Fruit fly (Drosophila melanogaster) whole organism, embryonic: ENCODE data around the gene CG14142.

ENCODE experiments used
- ATbp ChIP-seq: fragments of 200-800 bp; sonication (Bioruptor generic); optimal IDR thresholded peaks from 2 replicates; lab custom pipeline; 2017; ENCODE audit warnings: missing biosample characterization, mild to moderate bottlenecking, missing genetic modification characterization, missing genetic modification reagents
- Abd-B ChIP-seq: fragments of 200-800 bp; sonication (Bioruptor generic); optimal IDR thresholded peaks from 2 replicates; lab custom pipeline; 2018; ENCODE audit warnings: missing biosample characterization, mild to moderate bottlenecking, missing genetic modification characterization, moderate library complexity
- Atf-2 ChIP-seq: fragments of 200-800 bp; sonication (Bioruptor generic); optimal IDR thresholded peaks from 2 replicates; lab custom pipeline; 2016; ENCODE audit warnings: missing biosample characterization, missing genetic modification characterization
- Atf3 ChIP-seq: fragments of 200-800 bp; sonication (Bioruptor generic); optimal IDR thresholded peaks from 3 replicates; lab custom pipeline; 2016; ENCODE audit warnings: missing biosample characterization, missing genetic modification characterization
- Bgb ChIP-seq: fragments of 200-800 bp; sonication (Bioruptor generic); IDR thresholded peaks from 2 replicates; pipeline ENCODE4 v1.3.6; 2022; ENCODE audit warnings: missing biosample characterization, missing genetic modification characterization; ENCODE audit not compliant: partially characterized antibody
- BtbVII ChIP-seq: fragments of 200-800 bp; sonication (Bioruptor generic); optimal IDR thresholded peaks from 3 replicates; lab custom pipeline; 2017; ENCODE audit warnings: missing biosample characterization, mild to moderate bottlenecking, missing genetic modification characterization
- CG1024 ChIP-seq: fragments of 200-800 bp; sonication (Bioruptor generic); IDR thresholded peaks from 2 replicates; pipeline ENCODE4 v1.3.6; 2022; ENCODE audit warnings: missing biosample characterization, missing genetic modification characterization
- CG10267 ChIP-seq: fragments of 200-800 bp; sonication (Bioruptor generic); optimal IDR thresholded peaks from 2 replicates; lab custom pipeline; 2018; ENCODE audit warnings: missing biosample characterization, mild to moderate bottlenecking, missing genetic modification characterization, moderate library complexity
- CG10543 ChIP-seq: fragments of 200-800 bp; sonication (Bioruptor generic); optimal IDR thresholded peaks from 3 replicates; lab custom pipeline; 2017; ENCODE audit warnings: missing biosample characterization, mild to moderate bottlenecking, missing genetic modification characterization, moderate library complexity
- CG11093 ChIP-seq: fragments of 200-800 bp; sonication (Bioruptor generic); IDR thresholded peaks from 3 replicates; pipeline ENCODE4 v1.3.6; 2022; ENCODE audit warnings: missing biosample characterization, missing genetic modification characterization
- CG12659 ChIP-seq: fragments of 200-800 bp; sonication (Bioruptor generic); optimal IDR thresholded peaks from 3 replicates; lab custom pipeline; 2017; ENCODE audit warnings: mild to moderate bottlenecking, missing biosample characterization, missing genetic modification reagents, missing genetic modification characterization
- CG14050 ChIP-seq: fragments of 200-800 bp; sonication (Bioruptor generic); IDR thresholded peaks from 3 replicates; pipeline ENCODE4 v1.3.6; 2022; ENCODE audit warnings: missing biosample characterization, missing genetic modification characterization
- CG15073 ChIP-seq: fragments of 200-800 bp; sonication (Bioruptor generic); optimal IDR thresholded peaks from 2 replicates; lab custom pipeline; 2016; ENCODE audit warnings: missing biosample characterization, missing genetic modification characterization
- CG15696 ChIP-seq: fragments of 200-800 bp; sonication (Bioruptor generic); optimal IDR thresholded peaks from 2 replicates; lab custom pipeline; 2019; ENCODE audit warnings: missing biosample characterization, mild to moderate bottlenecking, missing genetic modification characterization, moderate library complexity
- CG1647 ChIP-seq: fragments of 200-800 bp; sonication (Bioruptor generic); optimal IDR thresholded peaks from 3 replicates; lab custom pipeline; 2016; ENCODE audit warnings: missing biosample characterization, missing genetic modification characterization
- CG16815 ChIP-seq: fragments of 200-800 bp; sonication (Bioruptor generic); optimal IDR thresholded peaks from 3 replicates; lab custom pipeline; 2017; ENCODE audit warnings: missing biosample characterization, mild to moderate bottlenecking, missing genetic modification characterization
- CG18476 ChIP-seq: fragments of 200-800 bp; sonication (Bioruptor generic); optimal IDR thresholded peaks from 2 replicates; lab custom pipeline; 2016; ENCODE audit warnings: missing biosample characterization, mild to moderate bottlenecking, missing genetic modification characterization
- CG18619 ChIP-seq: fragments of 200-800 bp; sonication (Bioruptor generic); optimal IDR thresholded peaks from 3 replicates; lab custom pipeline; 2017; ENCODE audit warnings: missing biosample characterization, mild to moderate bottlenecking, missing genetic modification characterization
- CG30431 ChIP-seq: fragments of 200-800 bp; sonication (Bioruptor generic); optimal IDR thresholded peaks from 2 replicates; lab custom pipeline; 2017; ENCODE audit warnings: missing biosample characterization, missing genetic modification characterization
- CG32772 ChIP-seq: fragments of 200-800 bp; sonication (Bioruptor generic); IDR thresholded peaks from 2 replicates; pipeline ENCODE4 v1.3.6; 2022; ENCODE audit warnings: missing biosample characterization, missing genetic modification characterization
- CG34224 ChIP-seq: fragments of 200-800 bp; sonication (Bioruptor generic); IDR thresholded peaks from 3 replicates; pipeline ENCODE4 v1.3.6; 2022; ENCODE audit warnings: missing biosample characterization, missing genetic modification characterization; ENCODE audit not compliant: partially characterized antibody
- CG4404 ChIP-seq: fragments of 200-800 bp; sonication (Bioruptor generic); IDR thresholded peaks from 2 replicates; pipeline ENCODE4 v1.3.6; 2022; ENCODE audit warnings: missing biosample characterization, missing genetic modification characterization
- CG9609 ChIP-seq: fragments of 200-800 bp; sonication (Bioruptor generic); optimal IDR thresholded peaks from 3 replicates; lab custom pipeline; 2016; ENCODE audit warnings: missing biosample characterization, missing genetic modification characterization
- CG9797 ChIP-seq: fragments of 200-800 bp; sonication (Bioruptor generic); optimal IDR thresholded peaks from 3 replicates; lab custom pipeline; 2018; ENCODE audit warnings: missing biosample characterization, mild to moderate bottlenecking, missing genetic modification characterization
- Camta ChIP-seq: fragments of 200-800 bp; sonication (Bioruptor generic); optimal IDR thresholded peaks from 2 replicates; lab custom pipeline; 2016; ENCODE audit warnings: missing biosample characterization, missing genetic modification characterization
- Hmx ChIP-seq: fragments of 200-800 bp; sonication (Bioruptor generic); optimal IDR thresholded peaks from 2 replicates; lab custom pipeline; 2016; ENCODE audit warnings: missing biosample characterization, missing genetic modification characterization
- MESR4 ChIP-seq: fragments of 200-800 bp; sonication (Bioruptor generic); optimal IDR thresholded peaks from 2 replicates; lab custom pipeline; 2018; ENCODE audit warnings: missing biosample characterization, mild to moderate bottlenecking, missing genetic modification characterization, moderate library complexity
- Sox100B ChIP-seq: fragments of 200-800 bp; sonication (Bioruptor generic); optimal IDR thresholded peaks from 3 replicates; lab custom pipeline; 2018; ENCODE audit warnings: missing biosample characterization, mild to moderate bottlenecking, missing genetic modification characterization
- Spps ChIP-seq: fragments of 200-800 bp; sonication (Bioruptor generic); optimal IDR thresholded peaks from 2 replicates; lab custom pipeline; 2018; ENCODE audit warnings: missing biosample characterization, mild to moderate bottlenecking, missing genetic modification characterization
- Trl ChIP-seq, 3 experiments: fragments of >200 bp in 2 of 3; fragments of 200-800 bp in 1 of 3; sonication (Bioruptor generic) in 1 of 3; optimal IDR thresholded peaks; 2 replicates in 1 of 3; 3 replicates in 2 of 3; lab custom pipeline; 2016 to 2017; ENCODE audit warnings: missing biosample characterization in 1 of 3, missing genetic modification characterization in 1 of 3
- Usf ChIP-seq: fragments of 200-800 bp; sonication (Bioruptor generic); optimal IDR thresholded peaks from 2 replicates; lab custom pipeline; 2017; ENCODE audit warnings: missing genotype, missing biosample characterization, missing genetic modification characterization
- al ChIP-seq: fragments of 200-800 bp; sonication (Bioruptor generic); IDR thresholded peaks from 2 replicates; pipeline ENCODE4 v1.3.6; 2022; ENCODE audit warnings: missing biosample characterization, missing genetic modification characterization
- amos ChIP-seq: fragments of 200-800 bp; sonication (Bioruptor generic); IDR thresholded peaks from 2 replicates; pipeline ENCODE4 v1.3.6; 2022; ENCODE audit warnings: missing biosample characterization, missing genetic modification characterization; ENCODE audit not compliant: partially characterized antibody
- ap ChIP-seq: fragments of 200-800 bp; sonication (Bioruptor generic); IDR thresholded peaks from 2 replicates; pipeline ENCODE4 v1.3.6; 2022; ENCODE audit warnings: missing biosample characterization, missing genetic modification characterization
- br ChIP-seq: fragments of >200 bp; optimal IDR thresholded peaks from 2 replicates; lab custom pipeline; 2017
- ci ChIP-seq: fragments of 200-800 bp; sonication (Bioruptor generic); IDR thresholded peaks from 3 replicates; pipeline ENCODE4 v1.3.6; 2022; ENCODE audit warnings: missing biosample characterization, missing genetic modification characterization
- danr ChIP-seq: fragments of 200-800 bp; sonication (Bioruptor generic); IDR thresholded peaks from 2 replicates; pipeline ENCODE4 v1.3.6; 2022; ENCODE audit warnings: missing biosample characterization, missing genetic modification characterization
- dpn ChIP-seq, 2 experiments: fragments of 200-800 bp; sonication (Bioruptor generic); optimal IDR thresholded peaks; 3 replicates each; lab custom pipeline; 2016; ENCODE audit warnings: missing biosample characterization in 2 of 2, missing genetic modification characterization in 2 of 2
- eve ChIP-seq, 2 experiments: fragments of >200 bp; optimal IDR thresholded peaks; 2 replicates each; lab custom pipeline; 2017; ENCODE audit warnings: missing biosample characterization in 2 of 2, missing genetic modification characterization in 2 of 2
- fd3F ChIP-seq: fragments of 200-800 bp; sonication (Bioruptor generic); optimal IDR thresholded peaks from 2 replicates; lab custom pipeline; 2018; ENCODE audit warnings: missing biosample characterization, mild to moderate bottlenecking, missing genetic modification characterization, moderate library complexity
- ham ChIP-seq: fragments of 200-800 bp; sonication (Bioruptor generic); IDR thresholded peaks from 2 replicates; pipeline ENCODE4 v1.3.6; 2022; ENCODE audit warnings: missing biosample characterization, missing genetic modification characterization
- jigr1 ChIP-seq: fragments of 200-800 bp; sonication (Bioruptor generic); IDR thresholded peaks from 3 replicates; pipeline ENCODE4 v1.3.6; 2022; ENCODE audit warnings: missing biosample characterization, missing genetic modification characterization
- lbe ChIP-seq: fragments of 200-800 bp; sonication (Bioruptor generic); optimal IDR thresholded peaks from 2 replicates; lab custom pipeline; 2016; ENCODE audit warnings: missing biosample characterization, mild to moderate bottlenecking, missing genetic modification characterization
- nerfin-1 ChIP-seq: fragments of 200-800 bp; sonication (Bioruptor generic); optimal IDR thresholded peaks from 3 replicates; lab custom pipeline; 2019; ENCODE audit warnings: missing biosample characterization, mild to moderate bottlenecking, missing genetic modification characterization, moderate library complexity
- sd ChIP-seq: fragments of 200-800 bp; sonication (Bioruptor generic); optimal IDR thresholded peaks from 3 replicates; lab custom pipeline; 2018; ENCODE audit warnings: missing biosample characterization, mild to moderate bottlenecking, missing genetic modification characterization, moderate library complexity
- sens-2 ChIP-seq: fragments of 200-800 bp; sonication (Bioruptor generic); IDR thresholded peaks from 2 replicates; pipeline ENCODE4 v1.3.6; 2022; ENCODE audit warnings: missing biosample characterization, missing genetic modification characterization
- sim ChIP-seq: fragments of 200-800 bp; sonication (Bioruptor generic); IDR thresholded peaks from 2 replicates; pipeline ENCODE4 v1.3.6; 2022; ENCODE audit warnings: missing biosample characterization, missing genetic modification characterization
- sima ChIP-seq: fragments of 200-800 bp; sonication (Bioruptor generic); optimal IDR thresholded peaks from 2 replicates; lab custom pipeline; 2016; ENCODE audit warnings: missing biosample characterization, missing genetic modification characterization
- tin ChIP-seq: fragments of 200-800 bp; sonication (Bioruptor generic); optimal IDR thresholded peaks from 3 replicates; lab custom pipeline; 2016; ENCODE audit warnings: missing biosample characterization, missing genetic modification characterization
- trh ChIP-seq: fragments of 200-800 bp; sonication (Bioruptor generic); optimal IDR thresholded peaks from 2 replicates; lab custom pipeline; 2016; ENCODE audit warnings: missing biosample characterization, missing genetic modification characterization

CG14142 gene

DNA sequence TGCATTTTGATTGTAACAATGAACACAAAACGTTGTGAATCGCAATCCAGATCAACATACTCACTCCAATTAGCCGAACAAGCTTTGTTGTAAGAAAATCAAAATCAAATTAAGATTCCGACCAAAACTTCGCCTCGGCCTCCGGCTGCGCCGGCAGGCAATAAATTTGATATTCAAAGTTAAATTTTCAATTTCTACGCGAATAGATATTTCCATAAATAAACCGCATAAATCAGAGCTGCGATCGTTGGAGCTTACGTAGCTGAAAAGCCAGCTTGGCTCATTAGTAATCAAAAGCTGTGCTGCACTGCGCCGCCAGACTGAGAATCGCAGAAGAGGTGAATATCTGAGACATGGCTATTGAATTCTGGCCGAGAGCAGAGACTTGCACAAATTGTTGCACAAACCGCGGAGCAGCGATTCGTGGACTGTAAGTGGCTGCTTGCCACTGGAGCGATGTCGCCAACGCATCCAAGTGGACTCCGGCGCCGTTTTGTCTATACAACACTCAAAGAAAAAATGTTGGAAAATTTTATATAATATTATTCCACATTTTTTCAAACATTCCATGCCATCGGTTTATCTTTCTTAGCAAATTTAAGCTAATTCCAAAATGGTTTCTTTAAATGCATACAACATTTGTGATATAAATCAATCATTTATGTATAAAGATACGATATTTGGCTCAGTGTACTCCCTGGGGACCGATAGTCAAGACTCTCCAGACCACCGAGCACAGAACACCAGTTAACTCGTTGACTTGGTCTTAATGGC lies 24.6 kb upstream of the CG14142 start:
- TF ChIP-seq tin (GFP tag; lab: Kevin White, UChicago), result peak; percentile 25
- no peak for TF ChIP-seq sim (GFP tag; lab: Robert Waterston, UW)
- TF ChIP-seq CG18619, result peak; percentile 3
- peak; percentile 22 for TF ChIP-seq Spps
- TF ChIP-seq ATbp (GFP tag; lab: Kevin White, UChicago), result peak; percentile 41
- no peak for TF ChIP-seq jigr1 (GFP tag; lab: Robert Waterston, UW)
- TF ChIP-seq al, result peak; percentile 33; the same call in 1 of the 2 replicates
- TF ChIP-seq CG9797 (GFP tag; lab: Kevin White, UChicago), result no peak
- no peak for TF ChIP-seq amos
- no peak for TF ChIP-seq sima (GFP tag; lab: Kevin White, UChicago)
- no peak for TF ChIP-seq CG1024 (GFP tag; lab: Robert Waterston, UW)
- no peak for TF ChIP-seq CG9609 (GFP tag; lab: Kevin White, UChicago)
- TF ChIP-seq sens-2 (GFP tag; lab: Robert Waterston, UW), result no peak
- TF ChIP-seq Trl (optimal IDR thresholded peaks at IDR 0.05; lab: Kevin White, UChicago), result no peak
- no peak for TF ChIP-seq Trl (GFP tag; optimal IDR thresholded peaks at IDR 0.05; lab: Kevin White, UChicago)
- peak; percentile 35 for TF ChIP-seq BtbVII (GFP tag; lab: Kevin White, UChicago)
- no peak for TF ChIP-seq CG10543 (GFP tag; lab: Kevin White, UChicago)
- TF ChIP-seq ham (GFP tag; lab: Robert Waterston, UW), result no peak
- no peak for TF ChIP-seq CG15073
- TF ChIP-seq Atf3 (GFP tag; lab: Kevin White, UChicago), result no peak
- no peak for TF ChIP-seq lbe (GFP tag; lab: Kevin White, UChicago)
- TF ChIP-seq br (lab: Kevin White, UChicago), result no peak
- TF ChIP-seq MESR4 (GFP tag; lab: Kevin White, UChicago), result no peak
- TF ChIP-seq Bgb (GFP tag; lab: Robert Waterston, UW), result no peak
- TF ChIP-seq trh (GFP tag; lab: Kevin White, UChicago), result no peak
- TF ChIP-seq CG4404 (GFP tag; lab: Robert Waterston, UW), result no peak
- peak; percentile 8 for TF ChIP-seq CG16815 (GFP tag; lab: Kevin White, UChicago)
- TF ChIP-seq Usf, result no peak
- no peak for TF ChIP-seq CG1647 (GFP tag; lab: Kevin White, UChicago)
- TF ChIP-seq ci (GFP tag; lab: Robert Waterston, UW), result peak; percentile 78
- no peak for TF ChIP-seq CG11093 (GFP tag; lab: Robert Waterston, UW)
- TF ChIP-seq dpn (GFP tag; optimal IDR thresholded peaks at IDR 0.05; lab: Kevin White, UChicago), result peak in 1 of 2 experiments; percentile 19
- TF ChIP-seq CG15696 (tag; lab: Kevin White, UChicago), result no peak
- peak; percentile 9 for TF ChIP-seq CG12659
- TF ChIP-seq CG18476, result no peak
- peak; percentile 47 for TF ChIP-seq sd (tag; lab: Kevin White, UChicago)
- TF ChIP-seq Atf-2, result no peak
- no peak for TF ChIP-seq danr
- no peak for TF ChIP-seq nerfin-1 (tag; lab: Kevin White, UChicago)
- peak; percentile 63 for TF ChIP-seq Sox100B (GFP tag; lab: Kevin White, UChicago)
- 0 out of 2 replicates have a peak, but pooled peaks have one; percentile 44 for TF ChIP-seq ap
- TF ChIP-seq Hmx (GFP tag; lab: Kevin White, UChicago), result no peak
- no peak for TF ChIP-seq Camta
- peak; percentile 52 for TF ChIP-seq CG10267
- no peak for TF ChIP-seq CG30431 (GFP tag; lab: Kevin White, UChicago)
- TF ChIP-seq CG34224, result no peak
- TF ChIP-seq CG14050 (GFP tag; lab: Robert Waterston, UW), result no peak
- peak; percentile 6 for TF ChIP-seq Abd-B
- no peak for TF ChIP-seq eve (GFP tag; optimal IDR thresholded peaks at IDR 0.05; lab: Kevin White, UChicago)
- peak; percentile 40; the same call in 1 of the 2 replicates for TF ChIP-seq CG32772
- TF ChIP-seq fd3F, result no peak
